Worm (Caenorhabditis elegans): ENCODE measurements around the gene H04M03.3.

The H04M03.3 gene

DNA sequence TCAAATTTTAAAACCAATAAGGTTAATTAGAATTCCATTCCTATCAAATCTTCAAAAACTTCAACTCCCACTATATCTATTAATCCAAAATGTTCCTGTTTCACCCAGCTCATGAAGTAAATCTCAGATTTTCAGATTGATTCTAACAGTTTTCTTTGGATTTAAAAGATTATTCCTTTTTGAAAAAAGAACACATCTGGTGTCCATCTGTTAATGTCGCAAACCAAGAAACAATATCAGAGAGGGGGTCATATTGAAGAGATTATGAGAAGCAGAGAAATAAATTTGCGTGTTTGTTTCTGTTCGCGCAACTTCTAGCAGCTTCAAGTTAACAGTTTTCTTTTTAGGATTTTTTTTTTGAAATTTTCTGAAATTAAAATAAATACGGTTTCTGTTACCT, 37.6 kb downstream of the H04M03.3 start:
- TF ChIP-seq aha-1 (tag) = no peak
- TF ChIP-seq unc-62 (GFP tag; optimal IDR thresholded peaks at IDR 0.05 in 1 of 2) = peak in 1 of 2 experiments; percentile 1
- TF ChIP-seq unc-62 (tag; optimal IDR thresholded peaks at IDR 0.05) = no peak

DNA sequence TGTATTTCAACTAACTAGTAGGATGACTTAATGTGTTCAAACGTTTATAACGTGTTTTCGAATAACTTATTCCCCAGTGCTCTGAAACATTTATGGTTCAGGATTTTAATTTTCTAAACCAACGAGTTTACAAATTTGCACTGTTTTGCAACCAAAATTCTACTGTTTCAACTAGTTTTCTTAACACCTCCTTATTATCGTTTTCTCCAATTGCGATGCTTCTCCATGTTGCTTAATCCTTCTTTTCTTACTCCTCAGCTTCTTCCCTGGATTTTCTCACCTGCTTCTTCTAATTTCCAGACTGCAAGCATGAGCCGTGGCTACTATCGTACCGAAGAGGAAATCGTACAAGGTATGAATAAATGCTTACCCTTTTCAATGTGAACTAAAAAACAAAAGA, 39.0 kb downstream of the H04M03.3 start, which contains the start of gene lin-33:
Gene lin-33, plus strand, starts transcription at position 301 of the 400 bp plus-strand sequence.
- no peak for TF ChIP-seq fos-1 (tag; optimal IDR thresholded peaks at IDR 0.05)
- TF ChIP-seq hlh-30 (tag; optimal IDR thresholded peaks at IDR 0.05; ENCODE audit: insufficient read depth) = no peak
- TF ChIP-seq nhr-111 (GFP tag; optimal IDR thresholded peaks at IDR 0.05) = no peak
- TF ChIP-seq nhr-10 (tag; optimal IDR thresholded peaks at IDR 0.05) = no peak
- TF ChIP-seq nhr-28 (tag; optimal IDR thresholded peaks at IDR 0.05) = no peak
- no peak for TF ChIP-seq unc-62 (GFP tag; optimal IDR thresholded peaks at IDR 0.05 in 1 of 2)
- TF ChIP-seq unc-62 (tag; optimal IDR thresholded peaks at IDR 0.05) = no peak
- TF ChIP-seq F37D6.2 (tag; optimal IDR thresholded peaks at IDR 0.05) = no peak
- TF ChIP-seq nhr-25 (tag; optimal IDR thresholded peaks at IDR 0.05; ENCODE audit: borderline replicate concordance, insufficient read depth) = no peak
- no peak for TF ChIP-seq dmd-8 (GFP tag; IDR thresholded peaks at IDR 0.05)
- no peak for TF ChIP-seq fkh-10 (GFP tag; optimal IDR thresholded peaks at IDR 0.05)
- no peak for TF ChIP-seq F10B5.3 (tag; optimal IDR thresholded peaks at IDR 0.05)
- no peak for TF ChIP-seq tra-1 (GFP tag; IDR thresholded peaks at IDR 0.05)
- no peak for TF ChIP-seq saeg-2 (GFP tag; IDR thresholded peaks at IDR 0.05)
- no peak for TF ChIP-seq snpc-4 (tag; optimal IDR thresholded peaks at IDR 0.05)
- no peak for TF ChIP-seq snpc-1.2 (GFP tag; IDR thresholded peaks at IDR 0.05)

DNA sequence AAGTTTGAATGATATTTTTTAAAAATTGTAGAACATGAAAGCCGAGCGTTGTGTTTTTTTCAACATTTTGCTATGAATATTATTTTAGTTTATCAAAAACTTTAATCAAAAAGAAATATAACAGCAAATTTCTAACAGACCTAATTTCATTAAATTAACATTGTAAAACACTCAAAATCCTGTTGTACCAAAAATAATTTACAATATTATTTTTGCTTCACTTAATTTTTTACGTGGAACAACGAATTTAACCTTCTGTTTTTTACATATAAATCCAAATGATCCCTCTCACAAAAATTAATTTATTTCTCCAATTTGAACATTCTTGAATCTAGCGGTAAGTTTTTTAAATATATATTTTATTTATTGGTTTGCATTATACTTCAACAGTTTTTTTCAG, 42.7 kb downstream of the H04M03.3 start, which contains the start of gene H32C10.1:
Gene H32C10.1, plus strand, starts transcription at position 301 of the 400 bp plus-strand sequence.
- no peak for TF ChIP-seq saeg-2 (GFP tag; IDR thresholded peaks at IDR 0.05)
- TF ChIP-seq cey-2 (tag; optimal IDR thresholded peaks at IDR 0.05; ENCODE audit: borderline replicate concordance, insufficient read depth) = no peak
- TF ChIP-seq F37D6.2 (tag; optimal IDR thresholded peaks at IDR 0.05) = no peak
- no peak for TF ChIP-seq ama-1 (optimal IDR thresholded peaks at IDR 0.05)
- TF ChIP-seq mep-1 (tag; optimal IDR thresholded peaks at IDR 0.05) = no peak
- no peak for TF ChIP-seq nhr-11 (tag; optimal IDR thresholded peaks at IDR 0.05)
- TF ChIP-seq zip-2 (tag; optimal IDR thresholded peaks at IDR 0.05) = no peak
- TF ChIP-seq zip-11 (GFP tag; IDR thresholded peaks at IDR 0.05) = no peak
- TF ChIP-seq aha-1 (tag) = no peak
- no peak for TF ChIP-seq tag-97 (GFP tag; IDR thresholded peaks at IDR 0.05)
- no peak for TF ChIP-seq snpc-1.2 (GFP tag; IDR thresholded peaks at IDR 0.05)
- no peak for TF ChIP-seq pha-4 (GFP tag; IDR thresholded peaks at IDR 0.05)
- TF ChIP-seq pha-4 (tag; optimal IDR thresholded peaks at IDR 0.05) = no peak
- TF ChIP-seq spr-3 (GFP tag; optimal IDR thresholded peaks at IDR 0.05) = no peak
- TF ChIP-seq F26F4.8 (GFP tag; conservative IDR thresholded peaks at IDR 0.05) = no peak
- no peak for TF ChIP-seq madf-9 (GFP tag; conservative IDR thresholded peaks at IDR 0.05)

DNA sequence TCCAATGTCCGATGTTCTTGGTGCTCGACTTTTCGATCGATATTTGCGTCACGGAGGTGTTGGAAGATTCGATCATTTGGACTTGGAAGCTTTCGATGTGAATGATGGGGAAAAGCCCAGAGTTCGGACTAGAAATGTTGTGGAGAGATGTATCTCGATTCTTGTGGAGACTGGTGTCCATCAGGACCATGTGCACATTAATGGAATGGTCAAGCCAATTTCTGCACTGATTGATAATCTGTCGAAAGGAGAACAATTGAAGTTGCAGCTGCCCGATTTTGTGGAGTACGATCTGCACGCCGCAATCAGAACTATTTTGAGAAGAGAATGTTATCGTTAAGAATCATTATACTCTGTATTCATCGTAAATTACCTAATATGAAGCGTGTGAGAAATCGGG, 45.7 kb downstream of the H04M03.3 start:
- TF ChIP-seq ama-1 (optimal IDR thresholded peaks at IDR 0.05) = peak; percentile 3
- TF ChIP-seq zfp-3 (GFP tag; conservative IDR thresholded peaks at IDR 0.05) = no peak
- TF ChIP-seq aha-1 (tag) = peak; percentile 93

DNA sequence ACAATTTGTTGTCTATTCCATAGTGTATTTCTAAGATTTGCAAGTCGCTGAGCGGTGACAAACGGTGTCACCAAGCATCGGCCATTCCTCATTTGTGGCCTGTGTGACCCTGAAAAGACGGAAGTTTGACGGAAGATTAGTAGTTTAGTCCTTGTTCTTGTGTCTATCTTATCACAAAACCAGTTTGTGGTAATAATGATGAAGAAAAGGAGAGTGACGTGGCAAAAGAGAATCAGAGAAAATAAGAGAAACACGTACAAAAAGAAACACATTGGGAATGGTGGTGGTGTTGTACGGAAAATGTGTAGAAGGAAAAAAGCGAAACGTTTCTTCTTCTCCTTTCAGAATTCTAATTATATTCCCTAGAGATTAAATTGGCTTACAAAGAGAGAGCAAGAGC, 47.8 kb downstream of the H04M03.3 start, which contains the start of gene mcu-1:
Gene mcu-1, minus strand, starts transcription at position 109 of the 400 bp plus-strand sequence.
- TF ChIP-seq daf-12 (tag; optimal IDR thresholded peaks at IDR 0.05) = no peak
- TF ChIP-seq snpc-1.2 (GFP tag; IDR thresholded peaks at IDR 0.05) = no peak
- TF ChIP-seq dmd-6 (GFP tag; IDR thresholded peaks at IDR 0.05) = 0 out of 2 replicates have a peak, but pooled peaks have one; percentile 18
- TF ChIP-seq lsy-2 (tag; optimal IDR thresholded peaks at IDR 0.05) = peak in 1 of 2 experiments; percentile 11
- no peak for TF ChIP-seq Y5F2A.4 (GFP tag; optimal IDR thresholded peaks at IDR 0.05)
- TF ChIP-seq nhr-77 (tag; optimal IDR thresholded peaks at IDR 0.05) = peak; percentile 69
- 0 out of 2 replicates have a peak, but pooled peaks have one; percentile 9 for TF ChIP-seq tra-1 (GFP tag; IDR thresholded peaks at IDR 0.05)
- peak; percentile 17 for TF ChIP-seq mep-1 (tag; optimal IDR thresholded peaks at IDR 0.05)
- peak; percentile 78 for TF ChIP-seq mxl-3 (GFP tag; optimal IDR thresholded peaks at IDR 0.05)
- TF ChIP-seq mes-2 (tag; optimal IDR thresholded peaks at IDR 0.05; ENCODE audit: poor library complexity, severe bottlenecking) = peak; percentile 45
- peak; percentile 90 for TF ChIP-seq nhr-28 (tag; optimal IDR thresholded peaks at IDR 0.05)
- peak; percentile 19 for TF ChIP-seq nhr-48 (tag; optimal IDR thresholded peaks at IDR 0.05)
- peak; percentile 56 for TF ChIP-seq hlh-11 (tag; optimal IDR thresholded peaks at IDR 0.05)
- TF ChIP-seq dve-1 (tag; optimal IDR thresholded peaks at IDR 0.05; ENCODE audit: insufficient read depth) = peak; percentile 53
- TF ChIP-seq aha-1 (tag) = peak; percentile 83
- no peak for TF ChIP-seq T20F7.1 (GFP tag; optimal IDR thresholded peaks at IDR 0.05)

All from whole organism, L4 larva.